Fruit fly (Drosophila melanogaster): Measurements from ENCODE around the gene Hibch.

DNA sequence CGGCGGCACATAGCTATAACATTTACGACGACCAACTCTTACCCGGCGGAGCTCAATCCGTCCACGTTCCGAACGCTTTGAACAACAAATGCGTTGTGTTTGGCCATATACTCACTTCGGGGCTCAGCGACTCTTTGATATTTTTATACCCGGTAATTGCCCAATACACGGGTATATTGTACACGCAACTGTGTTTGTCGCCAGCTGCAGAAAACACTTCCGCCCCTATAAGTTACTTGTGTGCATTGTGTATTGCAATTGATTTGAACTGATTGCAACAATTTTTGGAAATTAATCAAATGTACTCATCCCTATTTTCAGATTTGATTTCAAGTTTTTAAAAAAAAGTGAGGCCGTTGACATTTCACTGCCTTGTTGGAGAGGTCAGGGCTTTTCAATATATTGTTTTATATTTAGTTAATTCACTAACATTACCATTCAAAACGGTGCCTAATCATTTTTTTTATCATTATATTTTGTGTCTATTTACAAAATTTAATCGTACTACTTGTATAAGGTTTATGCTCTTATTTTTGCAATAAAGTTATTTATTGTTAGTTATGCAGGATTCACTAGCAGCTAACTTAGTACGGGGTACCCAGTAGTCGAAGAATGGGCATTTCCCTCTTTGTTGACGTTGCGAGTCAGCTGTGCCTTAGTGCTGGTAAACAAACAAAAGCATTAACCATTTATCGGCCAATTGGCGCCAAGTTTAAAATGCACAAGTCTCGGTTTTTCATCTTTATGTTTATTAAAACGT is 13.9 kb upstream of the Hibch start, which contains the start of gene Nagk:
- no peak for TF ChIP-seq EcR (GFP tag; optimal IDR thresholded peaks at IDR 0.05)
- no peak for TF ChIP-seq usp (GFP tag; optimal IDR thresholded peaks at IDR 0.05)
- no peak for TF ChIP-seq psq (optimal IDR thresholded peaks at IDR 0.05)
- no peak for TF ChIP-seq Dll (optimal IDR thresholded peaks at IDR 0.05)
- peak; percentile 96 for TF ChIP-seq pan (optimal IDR thresholded peaks at IDR 0.05)
